Worm (Caenorhabditis elegans): ENCODE measurements around the gene C39E6.2.

Gene C39E6.2

ce11 chrX:4795329-4795728, 40.4 kb upstream of the C39E6.2 start (continued):
- TF ChIP-seq snpc-4 (tag; optimal IDR thresholded peaks at IDR 0.05) (no peak), aly-2 (tag; optimal IDR thresholded peaks at IDR 0.05) (no peak), nhr-43 (tag; optimal IDR thresholded peaks at IDR 0.05; ENCODE audit: poor library complexity, severe bottlenecking) (peak; percentile 66), nhr-28 (tag; optimal IDR thresholded peaks at IDR 0.05) (no peak), lin-15B (tag; optimal IDR thresholded peaks at IDR 0.05) (no peak), unc-39 (tag; optimal IDR thresholded peaks at IDR 0.05) (no peak), nhr-12 (tag; optimal IDR thresholded peaks at IDR 0.05) (no peak), lsy-12 (tag; optimal IDR thresholded peaks at IDR 0.05) (peak; percentile 18), elt-2 (tag; optimal IDR thresholded peaks at IDR 0.05) (peak; percentile 98), nhr-76 (tag; optimal IDR thresholded peaks at IDR 0.05) (no peak), ZK546.5 (tag; optimal IDR thresholded peaks at IDR 0.05) (no peak), nhr-77 (tag; optimal IDR thresholded peaks at IDR 0.05) (no peak)

ce11 chrX:4794062-4794461, 39.1 kb upstream of the C39E6.2 start:
- no peak for TF ChIP-seq lin-15B (tag; optimal IDR thresholded peaks at IDR 0.05)
- TF ChIP-seq daf-12 (tag; optimal IDR thresholded peaks at IDR 0.05), result no peak
- no peak for TF ChIP-seq elt-1 (tag; optimal IDR thresholded peaks at IDR 0.05)
- TF ChIP-seq lsy-12 (tag; optimal IDR thresholded peaks at IDR 0.05), result no peak
- no peak for TF ChIP-seq nhr-77 (tag; optimal IDR thresholded peaks at IDR 0.05)
- TF ChIP-seq fkh-2 (tag; optimal IDR thresholded peaks at IDR 0.05), result no peak
- TF ChIP-seq lin-39 (tag; optimal IDR thresholded peaks at IDR 0.05), result no peak
- TF ChIP-seq elt-3 (tag; optimal IDR thresholded peaks at IDR 0.05), result no peak
- peak; percentile 62 for TF ChIP-seq pha-4 (tag; optimal IDR thresholded peaks at IDR 0.05)
- no peak for TF ChIP-seq nhr-25 (tag; optimal IDR thresholded peaks at IDR 0.05)
- no peak for TF ChIP-seq nhr-12 (tag; optimal IDR thresholded peaks at IDR 0.05)
- no peak for TF ChIP-seq nhr-237 (tag; optimal IDR thresholded peaks at IDR 0.05)
- TF ChIP-seq R02D3.7 (tag; optimal IDR thresholded peaks at IDR 0.05), result no peak
- peak; percentile 99 for TF ChIP-seq elt-2 (tag; optimal IDR thresholded peaks at IDR 0.05)
- TF ChIP-seq egl-5 (tag; optimal IDR thresholded peaks at IDR 0.05), result no peak
- TF ChIP-seq ZK546.5 (tag; optimal IDR thresholded peaks at IDR 0.05), result no peak
- no peak for TF ChIP-seq eor-1 (tag; optimal IDR thresholded peaks at IDR 0.05)
- no peak for TF ChIP-seq ceh-82 (tag; optimal IDR thresholded peaks at IDR 0.05)
- TF ChIP-seq nhr-67 (tag; optimal IDR thresholded peaks at IDR 0.05), result no peak
- no peak for TF ChIP-seq ztf-4 (tag; optimal IDR thresholded peaks at IDR 0.05)
- no peak for TF ChIP-seq nhr-11 (tag; optimal IDR thresholded peaks at IDR 0.05)
- no peak for TF ChIP-seq mdl-1 (tag; optimal IDR thresholded peaks at IDR 0.05)
- TF ChIP-seq pqm-1 (tag; optimal IDR thresholded peaks at IDR 0.05), result peak; percentile 98
- TF ChIP-seq aly-2 (tag; optimal IDR thresholded peaks at IDR 0.05), result no peak
- TF ChIP-seq unc-62 (GFP tag; optimal IDR thresholded peaks at IDR 0.05), result no peak
- no peak for TF ChIP-seq ceh-9 (tag; optimal IDR thresholded peaks at IDR 0.05)
- TF ChIP-seq nhr-76 (tag; optimal IDR thresholded peaks at IDR 0.05), result no peak
- TF ChIP-seq zag-1 (tag; optimal IDR thresholded peaks at IDR 0.05), result no peak
- no peak for TF ChIP-seq tbx-2 (tag; optimal IDR thresholded peaks at IDR 0.05)
- no peak for TF ChIP-seq fkh-10 (GFP tag; optimal IDR thresholded peaks at IDR 0.05)
- peak; percentile 85 for TF ChIP-seq jun-1 (tag; optimal IDR thresholded peaks at IDR 0.05)
- TF ChIP-seq ceh-16 (tag; optimal IDR thresholded peaks at IDR 0.05), result no peak
- TF ChIP-seq nhr-28 (tag; optimal IDR thresholded peaks at IDR 0.05), result no peak

- TF ChIP-seq nhr-12 (tag; optimal IDR thresholded peaks at IDR 0.05), result no peak
- TF ChIP-seq fos-1 (tag; optimal IDR thresholded peaks at IDR 0.05), result no peak
- peak; percentile 61 for TF ChIP-seq elt-2 (tag; optimal IDR thresholded peaks at IDR 0.05)
- no peak for TF ChIP-seq unc-39 (tag; optimal IDR thresholded peaks at IDR 0.05)
- TF ChIP-seq hmg-11 (tag; optimal IDR thresholded peaks at IDR 0.05), result no peak
- peak; percentile 15 for TF ChIP-seq pqm-1 (tag; optimal IDR thresholded peaks at IDR 0.05)
- TF ChIP-seq lin-39 (tag; optimal IDR thresholded peaks at IDR 0.05), result no peak
- TF ChIP-seq nhr-67 (tag; optimal IDR thresholded peaks at IDR 0.05), result no peak
Observed at ce11 chrX:4792979-4793378, 38.1 kb upstream of the C39E6.2 start, which contains the start of gene F43C9.1. TSS of gene F43C9.1 (plus strand) at chrX:4793279.

- no peak for TF ChIP-seq nhr-237 (tag; optimal IDR thresholded peaks at IDR 0.05)
Observed at ce11 chrX:4790614-4791013, 35.7 kb upstream of the C39E6.2 start.
